Fruit fly (Drosophila melanogaster) whole organism, prepupa: ENCODE measurements around the gene P5CDh2.

Experiments used
- Blimp-1 ChIP-seq: fragments of 200-800 bp; sonication (Bioruptor generic); optimal IDR thresholded peaks from 3 replicates; lab custom pipeline; 2017; ENCODE audit warnings: missing biosample characterization, missing genetic modification characterization, mild to moderate bottlenecking, moderate library complexity, missing genetic modification reagents
- CG10631 ChIP-seq: fragments of 200-800 bp; sonication (Bioruptor generic); optimal IDR thresholded peaks from 2 replicates; lab custom pipeline; 2016; ENCODE audit warnings: missing biosample characterization, missing genetic modification characterization
- CG11762 ChIP-seq: fragments of 200-800 bp; sonication (Bioruptor generic); optimal IDR thresholded peaks from 3 replicates; lab custom pipeline; 2016; ENCODE audit warnings: missing biosample characterization, missing genetic modification characterization; ENCODE audit not compliant: insufficient read depth
- CG15336 ChIP-seq: fragments of 200-800 bp; sonication (Bioruptor generic); IDR thresholded peaks from 2 replicates; pipeline ENCODE4 v1.3.6; 2022; ENCODE audit warnings: missing biosample characterization, missing genetic modification characterization
- CG3032 ChIP-seq: fragments of 200-800 bp; optimal IDR thresholded peaks from 2 replicates; lab custom pipeline; 2019; ENCODE audit warnings: missing biosample characterization, mild to moderate bottlenecking, missing genetic modification characterization, moderate library complexity
- CG31627 ChIP-seq: fragments of 200-800 bp; sonication (Bioruptor generic); optimal IDR thresholded peaks from 3 replicates; lab custom pipeline; 2016; ENCODE audit warnings: missing biosample characterization, missing genetic modification characterization
- CG4318 ChIP-seq: fragments of 200-800 bp; sonication (Bioruptor generic); optimal IDR thresholded peaks from 3 replicates; lab custom pipeline; 2017; ENCODE audit warnings: missing biosample characterization, mild to moderate bottlenecking, missing genetic modification characterization
- CG6163 ChIP-seq: fragments of 200-800 bp; sonication (Bioruptor generic); IDR thresholded peaks from 3 replicates; pipeline ENCODE4 v1.3.6; 2022; ENCODE audit warnings: missing biosample characterization, missing genetic modification characterization
- CG6276 ChIP-seq: fragments of 200-800 bp; sonication (Bioruptor generic); optimal IDR thresholded peaks from 2 replicates; lab custom pipeline; 2017; ENCODE audit warnings: missing biosample characterization, mild to moderate bottlenecking, missing genetic modification characterization
- CG6792 ChIP-seq: fragments of 200-800 bp; sonication (Bioruptor generic); optimal IDR thresholded peaks from 3 replicates; lab custom pipeline; 2016; ENCODE audit warnings: missing biosample characterization, missing genetic modification characterization
- CG6808 ChIP-seq: fragments of 200-800 bp; sonication (Bioruptor generic); optimal IDR thresholded peaks from 3 replicates; lab custom pipeline; 2017; ENCODE audit warnings: missing biosample characterization, missing genetic modification characterization, mild to moderate bottlenecking, moderate library complexity, missing genetic modification reagents
- CG6854 ChIP-seq: fragments of 200-800 bp; sonication (Bioruptor generic); optimal IDR thresholded peaks from 2 replicates; lab custom pipeline; 2017; ENCODE audit warnings: missing biosample characterization, mild to moderate bottlenecking, missing genetic modification characterization
- CG7368 ChIP-seq: fragments of 200-800 bp; sonication (Bioruptor generic); optimal IDR thresholded peaks from 3 replicates; lab custom pipeline; 2016; ENCODE audit warnings: missing biosample characterization, missing genetic modification characterization
- CG8119 ChIP-seq: fragments of 200-800 bp; sonication (Bioruptor generic); IDR thresholded peaks from 3 replicates; pipeline ENCODE4 v1.3.6; 2022; ENCODE audit warnings: missing biosample characterization, missing genetic modification characterization
- CG8319 ChIP-seq: fragments of 200-800 bp; sonication (Bioruptor generic); optimal IDR thresholded peaks from 3 replicates; lab custom pipeline; 2016; ENCODE audit warnings: missing biosample characterization, missing genetic modification characterization
- CG8632 ChIP-seq: fragments of 200-800 bp; sonication (Bioruptor generic); optimal IDR thresholded peaks from 3 replicates; lab custom pipeline; 2016; ENCODE audit warnings: missing biosample characterization, missing genetic modification characterization
- CG9139 ChIP-seq: fragments of 200-800 bp; sonication (Bioruptor generic); optimal IDR thresholded peaks from 3 replicates; lab custom pipeline; 2017; ENCODE audit warnings: missing biosample characterization, mild to moderate bottlenecking, missing genetic modification characterization
- Eip75B ChIP-seq: fragments of 200-800 bp; sonication (Bioruptor generic); optimal IDR thresholded peaks from 3 replicates; lab custom pipeline; 2016; ENCODE audit warnings: missing biosample characterization, missing genetic modification characterization
- Eip78C ChIP-seq: fragments of 200-800 bp; sonication (Bioruptor generic); peaks from one replicate; lab custom pipeline; 2016; ENCODE audit warnings: missing biosample characterization, missing genetic modification characterization
- Eip93F ChIP-seq: fragments of 200-800 bp; sonication (Bioruptor generic); optimal IDR thresholded peaks from 2 replicates; lab custom pipeline; 2016; ENCODE audit warnings: missing biosample characterization, mild to moderate bottlenecking, missing genetic modification characterization
- Ets21C ChIP-seq: fragments of 200-800 bp; sonication (Bioruptor generic); optimal IDR thresholded peaks from 3 replicates; lab custom pipeline; 2016; ENCODE audit warnings: missing biosample characterization, missing genetic modification characterization
- Ets96B ChIP-seq: fragments of 200-800 bp; optimal IDR thresholded peaks from 2 replicates; lab custom pipeline; 2019; ENCODE audit warnings: missing biosample characterization, mild to moderate bottlenecking, missing genetic modification characterization, moderate library complexity
- Gug ChIP-seq: fragments of 200-800 bp; sonication (Bioruptor generic); IDR thresholded peaks from 2 replicates; pipeline ENCODE4 v1.3.6; 2022; ENCODE audit warnings: missing biosample characterization, missing genetic modification characterization
- Hr38 ChIP-seq: sonication (Bioruptor generic); optimal IDR thresholded peaks from 2 replicates; lab custom pipeline; 2016; ENCODE audit warnings: missing biosample characterization, missing genetic modification characterization
- Hr39 ChIP-seq: fragments of 200-800 bp; sonication (Bioruptor generic); optimal IDR thresholded peaks from 2 replicates; lab custom pipeline; 2016; ENCODE audit warnings: missing biosample characterization, missing genetic modification characterization
- Lpt ChIP-seq: fragments of 200-800 bp; sonication (Bioruptor generic); optimal IDR thresholded peaks from 3 replicates; lab custom pipeline; 2016; ENCODE audit warnings: missing biosample characterization, missing genetic modification characterization
- OdsH ChIP-seq: fragments of 200-800 bp; sonication (Bioruptor generic); optimal IDR thresholded peaks from 3 replicates; lab custom pipeline; 2016; ENCODE audit warnings: missing biosample characterization, missing genetic modification characterization
- Smox ChIP-seq: fragments of 200-800 bp; sonication (Bioruptor generic); optimal IDR thresholded peaks from 3 replicates; lab custom pipeline; 2016; ENCODE audit warnings: missing biosample characterization, missing genetic modification characterization
- Sox14 ChIP-seq: fragments of 200-800 bp; sonication (Bioruptor generic); optimal IDR thresholded peaks from 3 replicates; lab custom pipeline; 2016; ENCODE audit warnings: missing biosample characterization, missing genetic modification characterization
- Sox15 ChIP-seq: fragments of 200-800 bp; sonication (Bioruptor generic); optimal IDR thresholded peaks from 3 replicates; lab custom pipeline; 2016; ENCODE audit warnings: missing biosample characterization, missing genetic modification characterization
- achi ChIP-seq: fragments of 200-800 bp; sonication (Bioruptor generic); optimal IDR thresholded peaks from 3 replicates; lab custom pipeline; 2016; ENCODE audit warnings: missing biosample characterization, missing genetic modification characterization
- acj6 ChIP-seq: fragments of 200-800 bp; sonication (Bioruptor generic); optimal IDR thresholded peaks from 3 replicates; lab custom pipeline; 2016; ENCODE audit warnings: missing biosample characterization, missing genetic modification characterization
- cyc ChIP-seq: fragments of 200-800 bp; sonication (Bioruptor generic); optimal IDR thresholded peaks from 3 replicates; lab custom pipeline; 2016; ENCODE audit warnings: missing biosample characterization, missing genetic modification characterization
- dac ChIP-seq: fragments of 200-800 bp; sonication (Bioruptor generic); optimal IDR thresholded peaks from 2 replicates; lab custom pipeline; 2017; ENCODE audit warnings: missing biosample characterization, mild to moderate bottlenecking, missing genetic modification characterization
- dsx ChIP-seq: fragments of 200-800 bp; optimal IDR thresholded peaks from 3 replicates; lab custom pipeline; 2019; ENCODE audit warnings: missing biosample characterization, mild to moderate bottlenecking, missing genetic modification characterization, moderate library complexity; ENCODE audit not compliant: poor library complexity, severe bottlenecking
- eg ChIP-seq: fragments of 200-800 bp; sonication (Bioruptor generic); IDR thresholded peaks from 3 replicates; pipeline ENCODE4 v1.3.6; 2022; ENCODE audit warnings: missing biosample characterization, missing genetic modification characterization
- esn ChIP-seq: fragments of 200-800 bp; sonication (Bioruptor generic); optimal IDR thresholded peaks from 2 replicates; lab custom pipeline; 2016; ENCODE audit warnings: missing biosample characterization, mild to moderate bottlenecking, missing genetic modification characterization, moderate library complexity
- fd59A ChIP-seq: fragments of 200-800 bp; sonication (Bioruptor generic); optimal IDR thresholded peaks from 2 replicates; lab custom pipeline; 2017; ENCODE audit warnings: missing biosample characterization, mild to moderate bottlenecking, missing genetic modification characterization, missing genetic modification reagents
- lz ChIP-seq: fragments of 200-800 bp; sonication (Bioruptor generic); optimal IDR thresholded peaks from 3 replicates; lab custom pipeline; 2016; ENCODE audit warnings: missing biosample characterization, missing genetic modification characterization
- net ChIP-seq: fragments of 200-800 bp; sonication (Bioruptor generic); optimal IDR thresholded peaks from 3 replicates; lab custom pipeline; 2016; ENCODE audit warnings: missing biosample characterization, missing genetic modification characterization
- pdm3 ChIP-seq: fragments of 200-800 bp; sonication (Bioruptor generic); optimal IDR thresholded peaks from 3 replicates; lab custom pipeline; 2016; ENCODE audit warnings: missing biosample characterization, missing genetic modification characterization
- spab ChIP-seq: fragments of 200-800 bp; sonication (Bioruptor generic); optimal IDR thresholded peaks from 2 replicates; lab custom pipeline; 2017; ENCODE audit warnings: missing biosample characterization, mild to moderate bottlenecking, missing genetic modification characterization, missing genetic modification reagents
- ss ChIP-seq, 2 experiments: fragments of 200-800 bp; sonication (Bioruptor generic); optimal IDR thresholded peaks; 2 replicates in 1 of 2; 3 replicates in 1 of 2; lab custom pipeline; 2017 to 2018; ENCODE audit warnings: mild to moderate bottlenecking in 2 of 2, missing biosample characterization in 2 of 2, missing genetic modification characterization in 2 of 2, moderate library complexity in 1 of 2
- svp ChIP-seq: fragments of 200-800 bp; sonication (Bioruptor generic); peaks from one replicate; lab custom pipeline; 2016; ENCODE audit warnings: missing biosample characterization, missing genetic modification characterization
- topi ChIP-seq: fragments of 200-800 bp; sonication (Bioruptor generic); optimal IDR thresholded peaks from 3 replicates; lab custom pipeline; 2016; ENCODE audit warnings: missing biosample characterization, missing genetic modification characterization
- vri ChIP-seq: fragments of 200-800 bp; sonication (Bioruptor generic); optimal IDR thresholded peaks from 3 replicates; lab custom pipeline; 2016; ENCODE audit warnings: missing biosample characterization, mild to moderate bottlenecking, missing genetic modification characterization

P5CDh2 gene

dm6 chr3R:21897565-21897964 lies 19.8 kb downstream of the P5CDh2 start (continued):
- TF ChIP-seq CG31627 (GFP tag; lab: Kevin White, UChicago), result peak; percentile 87
- peak; percentile 95 for TF ChIP-seq Ets96B (tag; lab: Kevin White, UChicago)
- TF ChIP-seq Gug (GFP tag; lab: Robert Waterston, UW), result peak; percentile 94
- TF ChIP-seq CG6808 (GFP tag; lab: Kevin White, UChicago), result peak; percentile 96
- TF ChIP-seq cyc (GFP tag; lab: Kevin White, UChicago), result peak; percentile 85
- TF ChIP-seq CG8119 (GFP tag; lab: Robert Waterston, UW), result peak; percentile 97
- TF ChIP-seq eg (GFP tag; lab: Robert Waterston, UW), result peak; percentile 96
- TF ChIP-seq Eip75B (GFP tag; lab: Kevin White, UChicago), result peak; percentile 95
- peak; percentile 96 for TF ChIP-seq dsx
- TF ChIP-seq CG7368 (GFP tag; lab: Kevin White, UChicago), result peak; percentile 88
- peak; percentile 93 for TF ChIP-seq CG9139 (GFP tag; lab: Kevin White, UChicago)
- TF ChIP-seq CG6276 (GFP tag; lab: Kevin White, UChicago), result peak; percentile 93
- peak; percentile 93 for TF ChIP-seq Lpt (GFP tag; lab: Kevin White, UChicago)
- peak; percentile 80 for TF ChIP-seq CG6854 (GFP tag; lab: Kevin White, UChicago)
- TF ChIP-seq CG10631, result peak; percentile 98
- TF ChIP-seq esn (GFP tag; lab: Kevin White, UChicago), result peak; percentile 91
- peak; percentile 73 for TF ChIP-seq vri (GFP tag; lab: Kevin White, UChicago)
- TF ChIP-seq CG3032 (tag; lab: Kevin White, UChicago), result peak; percentile 96

dm6 chr3R:21898758-21899157 lies 21.0 kb downstream of the P5CDh2 start:
- TF ChIP-seq net (GFP tag; lab: Kevin White, UChicago) (no peak), dsx (no peak), Eip78C (GFP tag; lab: Kevin White, UChicago) (no peak), Hr38 (GFP tag; lab: Kevin White, UChicago) (no peak), topi (GFP tag; lab: Kevin White, UChicago) (no peak)
- TF ChIP-seq, all 60 proteins: peak for 0

dm6 chr3R:21899170-21899575 lies 21.4 kb downstream of the P5CDh2 start:
- TF ChIP-seq CG6792, result peak; percentile 60
- peak; percentile 88 for TF ChIP-seq CG3032 (tag; lab: Kevin White, UChicago)
- peak; percentile 50 for TF ChIP-seq Lpt (GFP tag; lab: Kevin White, UChicago)
- peak; percentile 44 for TF ChIP-seq Hr39 (GFP tag; lab: Kevin White, UChicago)
- no peak for TF ChIP-seq Blimp-1
- TF ChIP-seq CG11762 (GFP tag; lab: Kevin White, UChicago), result peak; percentile 51
- peak; percentile 68 for TF ChIP-seq OdsH
- TF ChIP-seq cyc (GFP tag; lab: Kevin White, UChicago), result peak; percentile 60
- TF ChIP-seq dsx, result peak; percentile 80
- TF ChIP-seq svp, result peak; percentile 76
- peak; percentile 71 for TF ChIP-seq esn (GFP tag; lab: Kevin White, UChicago)
- TF ChIP-seq CG15336 (GFP tag; lab: Robert Waterston, UW), result peak; percentile 61
- TF ChIP-seq CG31627 (GFP tag; lab: Kevin White, UChicago), result peak; percentile 41
- TF ChIP-seq spab (GFP tag; lab: Kevin White, UChicago), result peak; percentile 65
- TF ChIP-seq CG4318 (GFP tag; lab: Kevin White, UChicago), result peak; percentile 43
- peak; percentile 59 for TF ChIP-seq Sox14 (GFP tag; lab: Kevin White, UChicago)
- TF ChIP-seq CG8632 (GFP tag; lab: Kevin White, UChicago), result peak; percentile 43
- peak; percentile 12 for TF ChIP-seq dac (GFP tag; lab: Kevin White, UChicago)
- TF ChIP-seq CG10631, result peak; percentile 71
- peak; percentile 72 for TF ChIP-seq CG6163 (GFP tag; lab: Robert Waterston, UW)
- TF ChIP-seq pdm3, result peak; percentile 52
- TF ChIP-seq lz (GFP tag; lab: Kevin White, UChicago), result peak; percentile 56
- peak; percentile 60 for TF ChIP-seq Gug (GFP tag; lab: Robert Waterston, UW)
- TF ChIP-seq CG8319 (GFP tag; lab: Kevin White, UChicago), result peak; percentile 61
- peak; percentile 64 for TF ChIP-seq fd59A
- no peak for TF ChIP-seq vri (GFP tag; lab: Kevin White, UChicago)
- peak; percentile 61 for TF ChIP-seq achi
- TF ChIP-seq CG6276 (GFP tag; lab: Kevin White, UChicago), result peak; percentile 54
- TF ChIP-seq Ets21C (GFP tag; lab: Kevin White, UChicago), result no peak
- TF ChIP-seq ss (GFP tag; optimal IDR thresholded peaks at IDR 0.05; lab: Kevin White, UChicago), result peak; percentile 66 to 74
- TF ChIP-seq Smox (GFP tag; lab: Kevin White, UChicago), result peak; percentile 61
- TF ChIP-seq Sox15, result no peak
- TF ChIP-seq Eip75B (GFP tag; lab: Kevin White, UChicago), result peak; percentile 73
- TF ChIP-seq acj6 (GFP tag; lab: Kevin White, UChicago), result peak; percentile 57
- TF ChIP-seq CG9139 (GFP tag; lab: Kevin White, UChicago), result peak; percentile 31
- no peak for TF ChIP-seq Eip93F
